Worm (Caenorhabditis elegans) whole organism, L4 larva: Measurements from ENCODE around the gene C54D10.4.
A peak's percentile ranks its signal among the peaks of the same experiment; 100 is the strongest.

Source experiments
- F10B5.3 ChIP-seq: sonication (generic microtip); optimal IDR thresholded peaks from 2 replicates; lab custom pipeline; 2016; ENCODE audit warnings: mild to moderate bottlenecking, missing genetic modification characterization, missing compliant biosample characterization
- F44E2.7 ChIP-seq: fragments of 200-800 bp; sonication (Bioruptor generic); IDR thresholded peaks from 2 replicates; pipeline ENCODE4 v2.1.2; 2022; ENCODE audit warnings: missing genetic modification characterization, missing compliant biosample characterization
- Y5F2A.4 ChIP-seq: fragments of 200-800 bp; sonication (Bioruptor generic); optimal IDR thresholded peaks from 2 replicates; lab custom pipeline; 2018; ENCODE audit warnings: mild to moderate bottlenecking, missing genetic modification characterization, missing compliant biosample characterization
- aha-1 ChIP-seq: fragments of 150-350 bp; peaks from one replicate; lab custom pipeline; 2014; ENCODE audit warnings: missing biosample characterization, missing genetic modification characterization
- aly-2 ChIP-seq: sonication (generic microtip); optimal IDR thresholded peaks from 2 replicates; lab custom pipeline; 2018; ENCODE audit warnings: missing biosample characterization, missing genetic modification characterization
- ceh-82 ChIP-seq: sonication (generic microtip); optimal IDR thresholded peaks from 2 replicates; lab custom pipeline; 2017; ENCODE audit warnings: missing biosample characterization, missing genetic modification characterization
- daf-12 ChIP-seq: fragments of 150-350 bp; optimal IDR thresholded peaks from 2 replicates; lab custom pipeline; 2014; ENCODE audit warnings: missing biosample characterization, missing genetic modification reagents, missing genetic modification characterization
- daf-16 ChIP-seq, 3 experiments: sonication (generic microtip); optimal IDR thresholded peaks; 2 replicates each; lab custom pipeline; 2016 to 2017; ENCODE audit warnings: missing genetic modification characterization in 3 of 3, missing genetic modification reagents in 3 of 3, mild to moderate bottlenecking in 2 of 3, missing compliant biosample characterization in 2 of 3, missing biosample characterization in 1 of 3, moderate library complexity in 1 of 3
- daf-8 ChIP-seq: fragments of 200-800 bp; sonication (Bioruptor generic); IDR thresholded peaks from 2 replicates; pipeline ENCODE4 v1.3.6; 2022; ENCODE audit warnings: missing genetic modification characterization, missing compliant biosample characterization
- dve-1 ChIP-seq: sonication (generic microtip); optimal IDR thresholded peaks from 2 replicates; lab custom pipeline; 2017; ENCODE audit warnings: antibody characterized with exemption, mild to moderate bottlenecking, missing genetic modification characterization, missing compliant biosample characterization; ENCODE audit not compliant: insufficient read depth
- fos-1 ChIP-seq: fragments of 150-350 bp; optimal IDR thresholded peaks from 2 replicates; lab custom pipeline; 2014; ENCODE audit warnings: missing biosample characterization, missing genetic modification characterization
- hlh-30 ChIP-seq: sonication (generic microtip); optimal IDR thresholded peaks from 2 replicates; lab custom pipeline; 2017; ENCODE audit warnings: antibody characterized with exemption, mild to moderate bottlenecking, missing genetic modification characterization, missing compliant biosample characterization; ENCODE audit not compliant: insufficient read depth
- hmg-1.1 ChIP-seq: fragments of 200-800 bp; sonication (Bioruptor generic); IDR thresholded peaks from 2 replicates; pipeline ENCODE4 v1.3.6; 2022; ENCODE audit warnings: missing genetic modification reagents, missing genetic modification characterization, missing compliant biosample characterization
- jun-1 ChIP-seq: fragments of 150-350 bp; optimal IDR thresholded peaks from 2 replicates; lab custom pipeline; 2014; ENCODE audit warnings: missing biosample characterization, missing genetic modification reagents, missing genetic modification characterization
- lin-39 ChIP-seq: fragments of 150-350 bp; optimal IDR thresholded peaks from 2 replicates; lab custom pipeline; 2014; ENCODE audit warnings: missing biosample characterization, missing genetic modification reagents, missing genetic modification characterization
- lsy-2 ChIP-seq, 2 experiments: fragments of 150-350 bp in 1 of 2; sonication (generic microtip) in 1 of 2; optimal IDR thresholded peaks; 2 replicates each; lab custom pipeline; 2014 to 2017; ENCODE audit warnings: missing biosample characterization in 2 of 2, missing genetic modification characterization in 2 of 2
- mep-1 ChIP-seq: fragments of 150-350 bp; sonication (generic microtip); optimal IDR thresholded peaks from 3 replicates; lab custom pipeline; 2014; ENCODE audit warnings: missing biosample characterization, missing genetic modification characterization
- mxl-2 ChIP-seq: fragments of 200-800 bp; sonication (Bioruptor generic); conservative IDR thresholded peaks from 2 replicates; pipeline ENCODE4 v1.3.6; 2022; ENCODE audit warnings: missing genetic modification reagents, missing genetic modification characterization, missing compliant biosample characterization
- mxl-3 ChIP-seq: fragments of 200-800 bp; sonication (Bioruptor generic); optimal IDR thresholded peaks from 2 replicates; lab custom pipeline; 2018; ENCODE audit warnings: mild to moderate bottlenecking, missing genetic modification characterization, missing compliant biosample characterization
- nhr-237 ChIP-seq: sonication (generic microtip); optimal IDR thresholded peaks from 2 replicates; lab custom pipeline; 2017; ENCODE audit warnings: missing biosample characterization, missing genetic modification characterization
- nhr-28 ChIP-seq: fragments of 150-350 bp; optimal IDR thresholded peaks from 2 replicates; lab custom pipeline; 2014; ENCODE audit warnings: missing biosample characterization, missing genetic modification characterization
- nhr-42 ChIP-seq: fragments of 200-800 bp; sonication (Bioruptor generic); IDR thresholded peaks from 2 replicates; pipeline ENCODE4 v1.3.6; 2022; ENCODE audit warnings: missing genetic modification characterization, missing compliant biosample characterization
- nhr-6 ChIP-seq: fragments of 150-350 bp; optimal IDR thresholded peaks from 2 replicates; lab custom pipeline; 2014; ENCODE audit warnings: missing biosample characterization, missing genetic modification characterization
- nhr-77 ChIP-seq: fragments of 150-350 bp; optimal IDR thresholded peaks from 2 replicates; lab custom pipeline; 2014; ENCODE audit warnings: missing biosample characterization, missing genetic modification characterization
- saeg-2 ChIP-seq: fragments of 200-800 bp; sonication (Bioruptor generic); IDR thresholded peaks from 2 replicates; pipeline ENCODE4 v1.3.6; 2022; ENCODE audit warnings: missing genetic modification reagents, missing genetic modification characterization, missing compliant biosample characterization
- tag-97 ChIP-seq: fragments of 200-800 bp; sonication (Bioruptor generic); IDR thresholded peaks from 2 replicates; pipeline ENCODE4 v1.3.6; 2022; ENCODE audit warnings: missing genetic modification characterization, missing compliant biosample characterization
- tra-1 ChIP-seq: fragments of 200-800 bp; sonication (Bioruptor generic); IDR thresholded peaks from 2 replicates; pipeline ENCODE4 v1.3.6; 2022; ENCODE audit warnings: missing genetic modification reagents, missing genetic modification characterization, missing compliant biosample characterization
- unc-130 ChIP-seq: sonication (generic microtip); optimal IDR thresholded peaks from 2 replicates; lab custom pipeline; 2016; ENCODE audit warnings: missing genetic modification reagents, missing genetic modification characterization, missing compliant biosample characterization
- unc-62 ChIP-seq, 3 experiments: fragments of 150-350 bp in 1 of 3; sonication (generic microtip); optimal IDR thresholded peaks in 2 of 3; peaks in 1 of 3; 1 replicate in 1 of 3; 2 replicates in 2 of 3; lab custom pipeline; 2014 to 2017; ENCODE audit warnings: missing biosample characterization in 3 of 3, missing genetic modification characterization in 3 of 3, missing genetic modification reagents in 3 of 3, missing genotype in 1 of 3
- vab-7 ChIP-seq: fragments of 200-800 bp; sonication (Bioruptor generic); IDR thresholded peaks from 2 replicates; pipeline ENCODE4 v1.3.6; 2022; ENCODE audit warnings: missing genetic modification reagents, missing genetic modification characterization, missing compliant biosample characterization
- zfp-2 ChIP-seq: sonication (generic microtip); optimal IDR thresholded peaks from 2 replicates; lab custom pipeline; 2016; ENCODE audit warnings: mild to moderate bottlenecking, missing genetic modification characterization, missing compliant biosample characterization
- zfp-3 ChIP-seq: fragments of 200-800 bp; sonication (Bioruptor generic); conservative IDR thresholded peaks from 2 replicates; pipeline ENCODE4 v1.3.6; 2022; ENCODE audit warnings: missing genetic modification reagents, missing genetic modification characterization, missing compliant biosample characterization
- ztf-11 ChIP-seq: fragments of 150-350 bp; optimal IDR thresholded peaks from 2 replicates; lab custom pipeline; 2014; ENCODE audit warnings: missing biosample characterization, missing genetic modification characterization

C54D10.4 gene

ce11 chrV:12432111-12432510 lies 11.4 kb upstream of the C54D10.4 start, which contains the start of gene C54D10.13:
C54D10.13 (minus strand) TSS chrV:12432289.
- TF ChIP-seq nhr-237 (tag; lab: Kevin White, UChicago) (no peak), dve-1 (peak; percentile 52), daf-16 (GFP tag; optimal IDR thresholded peaks at IDR 0.05; lab: Kevin White, UChicago) (no peak), daf-16 (tag; optimal IDR thresholded peaks at IDR 0.05; lab: Kevin White, UChicago) (peak; percentile 33), nhr-28 (peak; percentile 86), nhr-6 (tag; lab: Kevin White, UChicago) (peak; percentile 19), jun-1 (tag; lab: Kevin White, UChicago) (no peak)

ce11 chrV:12429039-12429438 lies 8.3 kb upstream of the C54D10.4 start, which contains the start of gene C54D10.5:
C54D10.5 (plus strand) TSS chrV:12429339.
- TF ChIP-seq tra-1 (GFP tag; lab: Robert Waterston, UW) = no peak
- TF ChIP-seq unc-130 (GFP tag; lab: Kevin White, UChicago) = no peak
- no peak for TF ChIP-seq nhr-42 (GFP tag; lab: Robert Waterston, UW)
- TF ChIP-seq F10B5.3 (tag; lab: Kevin White, UChicago) = no peak
- TF ChIP-seq lsy-2 (tag; optimal IDR thresholded peaks at IDR 0.05; lab: Kevin White, UChicago) = no peak
- no peak for TF ChIP-seq zfp-2
- TF ChIP-seq hmg-1.1 (GFP tag; lab: Robert Waterston, UW) = no peak
- TF ChIP-seq daf-8 (GFP tag; lab: Robert Waterston, UW) = no peak
- TF ChIP-seq aha-1 (tag; lab: Kevin White, UChicago) = no peak
- no peak for TF ChIP-seq vab-7 (GFP tag; lab: Robert Waterston, UW)

ce11 chrV:12427826-12428225 lies 7.1 kb upstream of the C54D10.4 start:
- TF ChIP-seq nhr-237 (tag; lab: Kevin White, UChicago) = no peak
- no peak for TF ChIP-seq vab-7 (GFP tag; lab: Robert Waterston, UW)
- no peak for TF ChIP-seq zfp-3 (GFP tag; lab: Robert Waterston, UW)
- no peak for TF ChIP-seq hlh-30 (tag; lab: Kevin White, UChicago)
- no peak for TF ChIP-seq ztf-11 (tag; lab: Kevin White, UChicago)
- TF ChIP-seq F44E2.7 (GFP tag; lab: Robert Waterston, UW) = no peak
- no peak for TF ChIP-seq saeg-2 (GFP tag; lab: Robert Waterston, UW)
- TF ChIP-seq nhr-28 = no peak
- no peak for TF ChIP-seq F10B5.3 (tag; lab: Kevin White, UChicago)
- TF ChIP-seq mxl-2 (GFP tag; lab: Robert Waterston, UW) = no peak
- no peak for TF ChIP-seq nhr-6 (tag; lab: Kevin White, UChicago)
- TF ChIP-seq ceh-82 (tag; lab: Kevin White, UChicago) = no peak
- TF ChIP-seq daf-12 (tag; lab: Kevin White, UChicago) = no peak
- no peak for TF ChIP-seq mxl-3 (GFP tag; lab: Kevin White, UChicago)
- TF ChIP-seq unc-130 (GFP tag; lab: Kevin White, UChicago) = no peak
- TF ChIP-seq aly-2 (tag; lab: Kevin White, UChicago) = no peak
- no peak for TF ChIP-seq mep-1 (tag; lab: Kevin White, UChicago)
- no peak for TF ChIP-seq Y5F2A.4 (GFP tag; lab: Kevin White, UChicago)

- TF ChIP-seq ceh-82 (tag; lab: Kevin White, UChicago) (no peak), fos-1 (no peak), tag-97 (GFP tag; lab: Robert Waterston, UW) (no peak), lin-39 (tag; lab: Kevin White, UChicago) (no peak), aha-1 (tag; lab: Kevin White, UChicago) (peak; percentile 61)
These were observed 617 bp upstream of the C54D10.4 start for ce11 chrV:12421360-12421759.

DNA sequence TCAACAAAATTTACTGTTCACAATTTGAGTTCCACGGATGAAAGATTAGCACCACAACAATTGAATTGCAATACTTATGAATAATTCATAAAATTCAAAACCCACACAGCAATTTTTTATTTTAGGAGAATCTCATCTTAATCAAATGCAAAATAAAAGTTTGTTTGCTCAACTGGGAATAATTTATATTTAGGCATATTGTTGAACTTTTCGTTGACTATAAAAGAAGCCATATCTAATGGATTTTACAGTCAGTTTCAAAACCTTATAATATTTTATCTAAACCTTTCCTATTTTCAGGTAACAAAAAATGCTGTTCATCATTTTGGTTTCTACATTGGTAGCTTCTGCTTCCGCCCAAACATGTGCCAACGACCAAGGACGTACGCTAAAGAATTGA lies 2.5 kb downstream of the C54D10.4 start, which contains the start of gene C54D10.3:
Gene C54D10.3 (plus strand): TSS at position 301 of the 400 bp plus-strand sequence.
- TF ChIP-seq unc-62 (GFP tag; optimal IDR thresholded peaks at IDR 0.05 in 1 of 2; lab: Kevin White, UChicago) (peak in 1 of 2 experiments; percentile 87), unc-62 (tag; optimal IDR thresholded peaks at IDR 0.05; lab: Kevin White, UChicago) (no peak), nhr-77 (tag; lab: Kevin White, UChicago) (no peak)
